Worm (Caenorhabditis elegans): ENCODE data around the gene srh-207.

- TF ChIP-seq mdl-1 (tag; optimal IDR thresholded peaks at IDR 0.05) = no peak
- TF ChIP-seq nhr-77 (tag; optimal IDR thresholded peaks at IDR 0.05) = no peak
- TF ChIP-seq tlp-1 (tag; optimal IDR thresholded peaks at IDR 0.05) = no peak
- TF ChIP-seq nhr-237 (tag; optimal IDR thresholded peaks at IDR 0.05) = no peak
- no peak for TF ChIP-seq ama-1 (optimal IDR thresholded peaks at IDR 0.05)
- no peak for TF ChIP-seq aly-2 (tag; optimal IDR thresholded peaks at IDR 0.05)
- TF ChIP-seq isw-1 (GFP tag; IDR thresholded peaks at IDR 0.05) = no peak
- no peak for TF ChIP-seq ces-1 (GFP tag; optimal IDR thresholded peaks at IDR 0.05)
- no peak for TF ChIP-seq snpc-4 (tag; optimal IDR thresholded peaks at IDR 0.05)
- TF ChIP-seq lin-39 (tag; optimal IDR thresholded peaks at IDR 0.05) = no peak
- TF ChIP-seq ceh-82 (tag; optimal IDR thresholded peaks at IDR 0.05) = no peak
- TF ChIP-seq unc-86 (tag; optimal IDR thresholded peaks at IDR 0.05) = no peak
- no peak for TF ChIP-seq zag-1 (tag; optimal IDR thresholded peaks at IDR 0.05)
- TF ChIP-seq unc-130 (tag; optimal IDR thresholded peaks at IDR 0.05) = no peak
These were observed 45.5 kb downstream of the srh-207 start, which contains the start of gene C08E8.9 for ce11 chrV:18364558-18364957.
